Worm (Caenorhabditis elegans) whole organism, L4 larva: Measurements from ENCODE around the gene fbxl-4.

Source experiments
- T20F7.1 ChIP-seq: fragments of 200-800 bp; sonication (Bioruptor generic); optimal IDR thresholded peaks from 2 replicates; lab custom pipeline; 2018; ENCODE audit warnings: mild to moderate bottlenecking, missing genetic modification characterization, missing compliant biosample characterization
- Y5F2A.4 ChIP-seq: fragments of 200-800 bp; sonication (Bioruptor generic); optimal IDR thresholded peaks from 2 replicates; lab custom pipeline; 2018; ENCODE audit warnings: mild to moderate bottlenecking, missing genetic modification characterization, missing compliant biosample characterization
- ZK337.2 ChIP-seq: fragments of 200-800 bp; sonication (Bioruptor generic); IDR thresholded peaks from 2 replicates; pipeline ENCODE4 v1.3.6; 2022; ENCODE audit warnings: missing genetic modification reagents, missing genetic modification characterization, missing compliant biosample characterization
- aha-1 ChIP-seq: fragments of 150-350 bp; peaks from one replicate; lab custom pipeline; 2014; ENCODE audit warnings: missing biosample characterization, missing genetic modification characterization
- arid-1 ChIP-seq: fragments of 200-800 bp; sonication (Bioruptor generic); conservative IDR thresholded peaks from 2 replicates; pipeline ENCODE4 v1.3.6; 2022; ENCODE audit warnings: missing genetic modification reagents, missing genetic modification characterization, missing compliant biosample characterization
- daf-16 ChIP-seq, 3 experiments: sonication (generic microtip); optimal IDR thresholded peaks; 2 replicates each; lab custom pipeline; 2016 to 2017; ENCODE audit warnings: missing genetic modification characterization in 3 of 3, missing genetic modification reagents in 3 of 3, mild to moderate bottlenecking in 2 of 3, missing compliant biosample characterization in 2 of 3, missing biosample characterization in 1 of 3, moderate library complexity in 1 of 3
- dmd-6 ChIP-seq: fragments of 200-800 bp; sonication (Bioruptor generic); IDR thresholded peaks from 2 replicates; pipeline ENCODE4 v1.3.6; 2022; ENCODE audit warnings: missing genetic modification reagents, missing genetic modification characterization, missing compliant biosample characterization
- dmd-8 ChIP-seq: fragments of 200-800 bp; sonication (Bioruptor generic); IDR thresholded peaks from 2 replicates; pipeline ENCODE4 v1.3.6; 2022; ENCODE audit warnings: missing genetic modification characterization, missing compliant biosample characterization
- dve-1 ChIP-seq: sonication (generic microtip); optimal IDR thresholded peaks from 2 replicates; lab custom pipeline; 2017; ENCODE audit warnings: antibody characterized with exemption, mild to moderate bottlenecking, missing genetic modification characterization, missing compliant biosample characterization; ENCODE audit not compliant: insufficient read depth
- hif-1 ChIP-seq, 2 experiments: sonication (generic microtip); optimal IDR thresholded peaks; 2 replicates each; lab custom pipeline; 2016 to 2017; ENCODE audit warnings: missing compliant biosample characterization in 2 of 2, missing genetic modification characterization in 2 of 2, missing genetic modification reagents in 2 of 2, missing genotype in 2 of 2, mild to moderate bottlenecking in 1 of 2
- hlh-11 ChIP-seq: fragments of 200-800 bp; sonication (Bioruptor generic); optimal IDR thresholded peaks from 2 replicates; lab custom pipeline; 2018; ENCODE audit warnings: mild to moderate bottlenecking, missing genetic modification characterization, missing compliant biosample characterization
- hlh-30 ChIP-seq: sonication (generic microtip); optimal IDR thresholded peaks from 2 replicates; lab custom pipeline; 2017; ENCODE audit warnings: antibody characterized with exemption, mild to moderate bottlenecking, missing genetic modification characterization, missing compliant biosample characterization; ENCODE audit not compliant: insufficient read depth
- lin-13 ChIP-seq: fragments of 150-350 bp; optimal IDR thresholded peaks from 2 replicates; lab custom pipeline; 2014; ENCODE audit warnings: missing biosample characterization, missing genetic modification reagents, missing genetic modification characterization
- lin-39 ChIP-seq: fragments of 150-350 bp; optimal IDR thresholded peaks from 2 replicates; lab custom pipeline; 2014; ENCODE audit warnings: missing biosample characterization, missing genetic modification reagents, missing genetic modification characterization
- lsy-2 ChIP-seq, 2 experiments: fragments of 150-350 bp in 1 of 2; sonication (generic microtip) in 1 of 2; optimal IDR thresholded peaks; 2 replicates each; lab custom pipeline; 2014 to 2017; ENCODE audit warnings: missing biosample characterization in 2 of 2, missing genetic modification characterization in 2 of 2
- madf-5 ChIP-seq, 2 experiments: fragments of 200-800 bp; sonication (Bioruptor generic); IDR thresholded peaks; 2 replicates each; pipeline ENCODE4 v1.3.6; 2022; ENCODE audit warnings: missing compliant biosample characterization in 2 of 2, missing genetic modification characterization in 2 of 2
- mdl-1 ChIP-seq, 2 experiments: fragments of 150-350 bp in 1 of 2; sonication (generic microtip) in 1 of 2; optimal IDR thresholded peaks; 2 replicates each; lab custom pipeline; 2014 to 2017; ENCODE audit warnings: missing biosample characterization in 2 of 2, missing genetic modification characterization in 2 of 2
- mep-1 ChIP-seq: fragments of 150-350 bp; sonication (generic microtip); optimal IDR thresholded peaks from 3 replicates; lab custom pipeline; 2014; ENCODE audit warnings: missing biosample characterization, missing genetic modification characterization
- mes-2 ChIP-seq: sonication (generic microtip); optimal IDR thresholded peaks from 2 replicates; lab custom pipeline; 2016; ENCODE audit warnings: missing genotype, mild to moderate bottlenecking, missing genetic modification characterization, missing compliant biosample characterization; ENCODE audit not compliant: poor library complexity, severe bottlenecking
- mxl-3 ChIP-seq: fragments of 200-800 bp; sonication (Bioruptor generic); optimal IDR thresholded peaks from 2 replicates; lab custom pipeline; 2018; ENCODE audit warnings: mild to moderate bottlenecking, missing genetic modification characterization, missing compliant biosample characterization
- nhr-102 ChIP-seq: sonication (generic microtip); optimal IDR thresholded peaks from 2 replicates; lab custom pipeline; 2016; ENCODE audit warnings: mild to moderate bottlenecking, missing genetic modification characterization, moderate library complexity, missing compliant biosample characterization
- nhr-11 ChIP-seq: fragments of 150-350 bp; optimal IDR thresholded peaks from 2 replicates; lab custom pipeline; 2014; ENCODE audit warnings: missing biosample characterization, missing genetic modification characterization
- nhr-111 ChIP-seq: fragments of 200-800 bp; sonication (Bioruptor generic); optimal IDR thresholded peaks from 2 replicates; lab custom pipeline; 2018; ENCODE audit warnings: mild to moderate bottlenecking, missing genetic modification characterization, missing compliant biosample characterization
- nhr-25 ChIP-seq: sonication (generic microtip); optimal IDR thresholded peaks from 2 replicates; lab custom pipeline; 2017; ENCODE audit warnings: missing genetic modification characterization, mild to moderate bottlenecking, missing compliant biosample characterization, antibody characterized with exemption, moderate library complexity, borderline replicate concordance; ENCODE audit not compliant: insufficient read depth
- nhr-28 ChIP-seq: fragments of 150-350 bp; optimal IDR thresholded peaks from 2 replicates; lab custom pipeline; 2014; ENCODE audit warnings: missing biosample characterization, missing genetic modification characterization
- nhr-48 ChIP-seq: sonication (generic microtip); optimal IDR thresholded peaks from 2 replicates; lab custom pipeline; 2016; ENCODE audit warnings: mild to moderate bottlenecking, missing genetic modification characterization, missing compliant biosample characterization
- nhr-76 ChIP-seq: fragments of 150-350 bp; optimal IDR thresholded peaks from 2 replicates; lab custom pipeline; 2014; ENCODE audit warnings: missing biosample characterization, missing genetic modification characterization
- nhr-77 ChIP-seq: fragments of 150-350 bp; optimal IDR thresholded peaks from 2 replicates; lab custom pipeline; 2014; ENCODE audit warnings: missing biosample characterization, missing genetic modification characterization
- pqm-1 ChIP-seq: sonication (generic microtip); optimal IDR thresholded peaks from 2 replicates; lab custom pipeline; 2017; ENCODE audit warnings: missing biosample characterization, missing genetic modification characterization
- skn-1 ChIP-seq: fragments of 150-350 bp; optimal IDR thresholded peaks from 2 replicates; lab custom pipeline; 2014; ENCODE audit warnings: missing biosample characterization, missing genetic modification characterization
- unc-62 ChIP-seq, 3 experiments: fragments of 150-350 bp in 1 of 3; sonication (generic microtip); optimal IDR thresholded peaks in 2 of 3; peaks in 1 of 3; 1 replicate in 1 of 3; 2 replicates in 2 of 3; lab custom pipeline; 2014 to 2017; ENCODE audit warnings: missing biosample characterization in 3 of 3, missing genetic modification characterization in 3 of 3, missing genetic modification reagents in 3 of 3, missing genotype in 1 of 3

The fbxl-4 gene

DNA sequence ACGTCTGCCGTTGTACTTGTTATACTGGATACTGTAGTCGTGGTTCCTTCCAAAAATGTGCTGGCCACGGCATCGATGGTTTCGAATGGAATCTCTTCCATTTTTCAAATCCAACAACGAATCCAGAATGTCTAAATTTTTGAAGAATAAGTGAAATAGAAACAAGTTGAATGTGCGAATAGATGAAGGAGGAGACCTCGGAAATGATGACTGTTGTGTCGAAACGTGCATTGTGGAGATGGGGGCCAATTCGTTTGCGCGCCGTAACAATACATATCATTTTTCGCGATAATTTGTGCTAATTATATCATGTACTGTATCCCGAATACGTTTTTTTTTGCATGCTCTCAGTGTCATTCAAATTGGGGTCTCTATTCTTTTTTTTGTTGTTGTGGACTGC is 46.6 kb downstream of the fbxl-4 start, which contains the start of gene aexr-1:
TSS of gene aexr-1 (minus strand) at position 101 of the 400 bp plus-strand sequence.
- TF ChIP-seq aha-1 (tag; lab: Kevin White, UChicago) (peak; percentile 85), ZK337.2 (GFP tag; lab: Robert Waterston, UW) (no peak), arid-1 (GFP tag; lab: Robert Waterston, UW) (no peak), nhr-76 (tag; lab: Kevin White, UChicago) (no peak), dve-1 (no peak), dmd-8 (GFP tag; lab: Robert Waterston, UW) (no peak), lsy-2 (tag; optimal IDR thresholded peaks at IDR 0.05; lab: Kevin White, UChicago) (no peak), Y5F2A.4 (GFP tag; lab: Kevin White, UChicago) (no peak)

- TF ChIP-seq aha-1 (tag; lab: Kevin White, UChicago) (peak; percentile 93), dmd-6 (GFP tag; lab: Robert Waterston, UW) (no peak), pqm-1 (tag; lab: Kevin White, UChicago) (peak; percentile 25), skn-1 (tag; lab: Kevin White, UChicago) (no peak)
These were observed 49.3 kb downstream of the fbxl-4 start for ce11 chrX:6637933-6638332.

DNA sequence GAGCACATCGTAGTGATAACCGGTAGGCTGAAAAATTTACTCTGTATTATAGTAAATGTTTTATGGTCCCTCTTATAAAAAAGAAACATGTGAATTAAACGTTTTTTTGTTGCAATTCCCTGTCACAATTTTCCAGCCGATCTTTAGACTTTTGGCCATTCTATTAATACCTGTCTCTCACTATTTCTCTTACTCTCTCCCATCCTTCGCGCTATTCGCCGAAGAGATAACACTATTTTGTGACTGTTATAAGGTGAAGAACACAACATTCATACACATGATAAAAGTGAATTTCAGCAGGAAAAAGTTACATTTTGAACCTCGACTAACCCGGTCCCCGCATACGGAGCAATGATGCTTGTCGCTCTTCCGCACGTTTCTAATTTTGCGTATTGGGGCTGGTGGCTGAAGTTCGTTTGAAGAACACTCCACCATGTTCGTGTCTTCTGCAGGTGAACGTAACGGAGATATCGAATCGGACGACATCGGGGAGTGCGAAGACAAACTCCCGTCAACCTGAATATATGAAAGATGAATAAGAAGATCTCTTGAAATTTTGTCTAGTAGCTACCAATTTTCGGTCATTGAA is 50.5 kb downstream of the fbxl-4 start:
- TF ChIP-seq lin-39 (tag; lab: Kevin White, UChicago) (no peak), pqm-1 (tag; lab: Kevin White, UChicago) (peak; percentile 85), mdl-1 (tag; optimal IDR thresholded peaks at IDR 0.05; lab: Kevin White, UChicago) (peak in 1 of 2 experiments; percentile 61), nhr-25 (peak; percentile 41), aha-1 (tag; lab: Kevin White, UChicago) (peak; percentile 63), dmd-6 (GFP tag; lab: Robert Waterston, UW) (peak; percentile 89), madf-5 (GFP tag; IDR thresholded peaks at IDR 0.05; lab: Robert Waterston, UW) (no peak), nhr-11 (no peak), mxl-3 (GFP tag; lab: Kevin White, UChicago) (peak; percentile 71), nhr-102 (tag; lab: Kevin White, UChicago) (peak; percentile 58), nhr-77 (tag; lab: Kevin White, UChicago) (peak; percentile 22), T20F7.1 (GFP tag; lab: Kevin White, UChicago) (no peak), unc-62 (GFP tag; optimal IDR thresholded peaks at IDR 0.05 in 1 of 2; lab: Kevin White, UChicago) (peak in 1 of 2 experiments; percentile 72), unc-62 (tag; optimal IDR thresholded peaks at IDR 0.05; lab: Kevin White, UChicago) (no peak), daf-16 (GFP tag; optimal IDR thresholded peaks at IDR 0.05; lab: Kevin White, UChicago) (no peak), daf-16 (tag; optimal IDR thresholded peaks at IDR 0.05; lab: Kevin White, UChicago) (peak; percentile 41), dve-1 (peak; percentile 53), nhr-28 (tag; lab: Kevin White, UChicago) (peak; percentile 94), lin-13 (GFP tag; lab: Kevin White, UChicago) (peak; percentile 18), mep-1 (tag; lab: Kevin White, UChicago) (peak; percentile 42), nhr-48 (tag; lab: Kevin White, UChicago) (peak; percentile 4), hlh-11 (peak; percentile 76), hlh-30 (peak; percentile 62), hif-1 (tag; optimal IDR thresholded peaks at IDR 0.05; lab: Kevin White, UChicago) (no peak), nhr-111 (no peak)

ce11 chrX:6640570-6641199 is 52.1 kb downstream of the fbxl-4 start, which contains the start of gene nhr-120:
TSS of gene nhr-120 (minus strand) at chrX:6640620.
- TF ChIP-seq aha-1 (tag; lab: Kevin White, UChicago) (peak; percentile 49), mes-2 (no peak)
- TF ChIP-seq, all 104 proteins: peak for 1
